Fruit fly (Drosophila melanogaster) whole organism, embryonic: ENCODE data around the gene Shmt.

ENCODE experiments used
- Atf6 ChIP-seq: fragments of 200-800 bp; sonication (Bioruptor generic); IDR thresholded peaks from 2 replicates; pipeline ENCODE4 v1.3.6; 2022; ENCODE audit warnings: missing biosample characterization, missing genetic modification characterization
- Bteb2 ChIP-seq: fragments of 200-800 bp; sonication (Bioruptor generic); optimal IDR thresholded peaks from 2 replicates; lab custom pipeline; 2016; ENCODE audit warnings: missing biosample characterization, missing genetic modification characterization
- CG10979 ChIP-seq: fragments of 200-800 bp; sonication (Bioruptor generic); optimal IDR thresholded peaks from 2 replicates; lab custom pipeline; 2018; ENCODE audit warnings: missing biosample characterization, mild to moderate bottlenecking, missing genetic modification characterization, moderate library complexity
- CG11504 ChIP-seq: fragments of 200-800 bp; sonication (Bioruptor generic); optimal IDR thresholded peaks from 3 replicates; lab custom pipeline; 2019; ENCODE audit warnings: missing biosample characterization, mild to moderate bottlenecking, missing genetic modification characterization, moderate library complexity
- CG11696 ChIP-seq: fragments of 200-800 bp; sonication (Bioruptor generic); IDR thresholded peaks from 2 replicates; pipeline ENCODE4 v1.3.6; 2022; ENCODE audit warnings: missing biosample characterization, missing genetic modification characterization
- CG1233 ChIP-seq: fragments of 200-800 bp; sonication (Bioruptor generic); optimal IDR thresholded peaks from 4 replicates; lab custom pipeline; 2018; ENCODE audit warnings: missing biosample characterization, mild to moderate bottlenecking, missing genetic modification characterization
- CG12391 ChIP-seq: fragments of 200-800 bp; sonication (Bioruptor generic); optimal IDR thresholded peaks from 3 replicates; lab custom pipeline; 2018; ENCODE audit warnings: missing biosample characterization, mild to moderate bottlenecking, missing genetic modification characterization, moderate library complexity
- CG12659 ChIP-seq: fragments of 200-800 bp; sonication (Bioruptor generic); optimal IDR thresholded peaks from 3 replicates; lab custom pipeline; 2017; ENCODE audit warnings: mild to moderate bottlenecking, missing biosample characterization, missing genetic modification reagents, missing genetic modification characterization
- CG12942 ChIP-seq: fragments of 200-800 bp; sonication (Bioruptor generic); optimal IDR thresholded peaks from 3 replicates; lab custom pipeline; 2016; ENCODE audit warnings: missing biosample characterization, missing genetic modification characterization
- CG16779 ChIP-seq: fragments of 200-800 bp; sonication (Bioruptor generic); IDR thresholded peaks from 2 replicates; pipeline ENCODE4 v1.3.6; 2022; ENCODE audit warnings: missing biosample characterization, missing genetic modification characterization
- CG1792 ChIP-seq: fragments of 200-800 bp; sonication (Bioruptor generic); optimal IDR thresholded peaks from 2 replicates; lab custom pipeline; 2016; ENCODE audit warnings: missing biosample characterization, missing genetic modification characterization
- CG2875 ChIP-seq: fragments of 200-800 bp; sonication (Bioruptor generic); optimal IDR thresholded peaks from 2 replicates; lab custom pipeline; 2017; ENCODE audit warnings: missing biosample characterization, mild to moderate bottlenecking, missing genetic modification characterization, missing genetic modification reagents
- CG3847 ChIP-seq: fragments of 200-800 bp; sonication (Bioruptor generic); IDR thresholded peaks from 2 replicates; pipeline ENCODE4 v1.3.6; 2022; ENCODE audit warnings: missing biosample characterization, missing genetic modification characterization
- CG6175 ChIP-seq: fragments of 200-800 bp; sonication (Bioruptor generic); IDR thresholded peaks from 3 replicates; pipeline ENCODE4 v1.3.6; 2022; ENCODE audit warnings: missing biosample characterization, missing genetic modification characterization
- CG6254 ChIP-seq: fragments of 200-800 bp; sonication (Bioruptor generic); optimal IDR thresholded peaks from 3 replicates; lab custom pipeline; 2017; ENCODE audit warnings: mild to moderate bottlenecking, missing biosample characterization, missing genetic modification reagents, missing genetic modification characterization
- CG6689 ChIP-seq: fragments of 200-800 bp; sonication (Bioruptor generic); IDR thresholded peaks from 2 replicates; pipeline ENCODE4 v1.3.6; 2022; ENCODE audit warnings: missing biosample characterization, missing genetic modification characterization
- CG6813 ChIP-seq: fragments of 200-800 bp; sonication (Bioruptor generic); optimal IDR thresholded peaks from 2 replicates; lab custom pipeline; 2017; ENCODE audit warnings: missing biosample characterization, missing genetic modification characterization, mild to moderate bottlenecking, moderate library complexity, missing genetic modification reagents
- CG7357 ChIP-seq: fragments of 200-800 bp; sonication (Bioruptor generic); IDR thresholded peaks from 3 replicates; pipeline ENCODE4 v1.3.6; 2022; ENCODE audit warnings: missing biosample characterization, missing genetic modification characterization
- CG7928 ChIP-seq: fragments of 200-800 bp; sonication (Bioruptor generic); optimal IDR thresholded peaks from 2 replicates; lab custom pipeline; 2017; ENCODE audit warnings: missing biosample characterization, mild to moderate bottlenecking, missing genetic modification characterization
- CG8089 ChIP-seq: fragments of 200-800 bp; sonication (Bioruptor generic); optimal IDR thresholded peaks from 3 replicates; lab custom pipeline; 2016; ENCODE audit warnings: missing biosample characterization, missing genetic modification characterization
- CG8924 ChIP-seq: fragments of 200-800 bp; optimal IDR thresholded peaks from 3 replicates; lab custom pipeline; 2019; ENCODE audit warnings: missing biosample characterization, mild to moderate bottlenecking, missing genetic modification characterization, moderate library complexity
- CG8944 ChIP-seq: fragments of 200-800 bp; sonication (Bioruptor generic); optimal IDR thresholded peaks from 3 replicates; lab custom pipeline; 2016; ENCODE audit warnings: missing biosample characterization, missing genetic modification characterization
- CG9215 ChIP-seq: fragments of 200-800 bp; sonication (Bioruptor generic); IDR thresholded peaks from 2 replicates; pipeline ENCODE4 v1.3.6; 2022; ENCODE audit warnings: missing biosample characterization, missing genetic modification characterization
- CG9437 ChIP-seq: fragments of 200-800 bp; sonication (Bioruptor generic); optimal IDR thresholded peaks from 2 replicates; lab custom pipeline; 2018; ENCODE audit warnings: missing biosample characterization, mild to moderate bottlenecking, missing genetic modification characterization
- CG9609 ChIP-seq: fragments of 200-800 bp; sonication (Bioruptor generic); optimal IDR thresholded peaks from 3 replicates; lab custom pipeline; 2016; ENCODE audit warnings: missing biosample characterization, missing genetic modification characterization
- CG9932 ChIP-seq: fragments of 200-800 bp; sonication (Bioruptor generic); IDR thresholded peaks from 2 replicates; pipeline ENCODE4 v1.3.6; 2022; ENCODE audit warnings: missing biosample characterization, missing genetic modification characterization
- Camta ChIP-seq: fragments of 200-800 bp; sonication (Bioruptor generic); optimal IDR thresholded peaks from 2 replicates; lab custom pipeline; 2016; ENCODE audit warnings: missing biosample characterization, missing genetic modification characterization
- D19A ChIP-seq: fragments of 200-800 bp; optimal IDR thresholded peaks from 3 replicates; lab custom pipeline; 2019; ENCODE audit warnings: missing biosample characterization, mild to moderate bottlenecking, missing genetic modification characterization, moderate library complexity
- Eip74EF ChIP-seq, 2 experiments: fragments of 200-800 bp in 1 of 2; fragments of >200 bp in 1 of 2; sonication (Bioruptor generic) in 1 of 2; optimal IDR thresholded peaks; 2 replicates each; lab custom pipeline; 2017 to 2019; ENCODE audit warnings: missing biosample characterization in 2 of 2, missing genetic modification characterization in 2 of 2, mild to moderate bottlenecking in 1 of 2, moderate library complexity in 1 of 2
- NFAT ChIP-seq: fragments of 200-800 bp; sonication (Bioruptor generic); IDR thresholded peaks from 2 replicates; pipeline ENCODE4 v1.3.6; 2022; ENCODE audit warnings: missing biosample characterization, missing genetic modification characterization
- Nf-YA ChIP-seq: fragments of 200-800 bp; sonication (Bioruptor generic); IDR thresholded peaks from 2 replicates; pipeline ENCODE4 v1.3.6; 2022; ENCODE audit warnings: missing biosample characterization, missing genetic modification characterization
- Opbp ChIP-seq: fragments of 200-800 bp; sonication (Bioruptor generic); IDR thresholded peaks from 3 replicates; pipeline ENCODE4 v1.3.6; 2022; ENCODE audit warnings: missing biosample characterization, missing genetic modification characterization; ENCODE audit not compliant: partially characterized antibody
- ara ChIP-seq: fragments of 200-800 bp; sonication (Bioruptor generic); IDR thresholded peaks from 2 replicates; pipeline ENCODE4 v1.3.6; 2022; ENCODE audit warnings: missing biosample characterization, missing genetic modification characterization
- corto ChIP-seq: fragments of 200-800 bp; sonication (Bioruptor generic); optimal IDR thresholded peaks from 2 replicates; lab custom pipeline; 2016; ENCODE audit warnings: missing biosample characterization, mild to moderate bottlenecking, missing genetic modification characterization, moderate library complexity
- dan ChIP-seq: fragments of 200-800 bp; sonication (Bioruptor generic); IDR thresholded peaks from 2 replicates; pipeline ENCODE4 v1.3.6; 2022; ENCODE audit warnings: missing biosample characterization, missing genetic modification characterization
- eyg ChIP-seq: fragments of 200-800 bp; sonication (Bioruptor generic); optimal IDR thresholded peaks from 3 replicates; lab custom pipeline; 2016; ENCODE audit warnings: missing biosample characterization, missing genetic modification characterization
- ftz-f1 ChIP-seq: fragments of 200-800 bp; sonication (Bioruptor generic); optimal IDR thresholded peaks from 2 replicates; lab custom pipeline; 2016; ENCODE audit warnings: missing biosample characterization, missing genetic modification characterization
- gsb-n ChIP-seq: fragments of 200-800 bp; sonication (Bioruptor generic); optimal IDR thresholded peaks from 3 replicates; lab custom pipeline; 2018; ENCODE audit warnings: missing biosample characterization, mild to moderate bottlenecking, missing genetic modification characterization
- insv ChIP-seq, 2 experiments: fragments of 200-800 bp; sonication (Bioruptor generic); optimal IDR thresholded peaks; 3 replicates each; lab custom pipeline; 2016 to 2018; ENCODE audit warnings: missing biosample characterization in 2 of 2, missing genetic modification characterization in 2 of 2
- jigr1 ChIP-seq: fragments of 200-800 bp; sonication (Bioruptor generic); IDR thresholded peaks from 3 replicates; pipeline ENCODE4 v1.3.6; 2022; ENCODE audit warnings: missing biosample characterization, missing genetic modification characterization
- luna ChIP-seq: fragments of 200-800 bp; sonication (Bioruptor generic); optimal IDR thresholded peaks from 2 replicates; lab custom pipeline; 2016; ENCODE audit warnings: missing biosample characterization, missing genetic modification characterization
- mld ChIP-seq: fragments of 200-800 bp; sonication (Bioruptor generic); IDR thresholded peaks from 3 replicates; pipeline ENCODE4 v1.3.6; 2022; ENCODE audit warnings: missing biosample characterization, missing genetic modification characterization; ENCODE audit not compliant: partially characterized antibody
- nom ChIP-seq: fragments of 200-800 bp; sonication (Bioruptor generic); optimal IDR thresholded peaks from 2 replicates; lab custom pipeline; 2017; ENCODE audit warnings: missing biosample characterization, missing genetic modification characterization, mild to moderate bottlenecking, moderate library complexity, missing genetic modification reagents
- oc ChIP-seq: fragments of 200-800 bp; sonication (Bioruptor generic); optimal IDR thresholded peaks from 2 replicates; lab custom pipeline; 2018; ENCODE audit warnings: missing biosample characterization, mild to moderate bottlenecking, missing genetic modification characterization, moderate library complexity
- phol ChIP-seq: fragments of 200-800 bp; sonication (Bioruptor generic); optimal IDR thresholded peaks from 3 replicates; lab custom pipeline; 2018; ENCODE audit warnings: missing biosample characterization, mild to moderate bottlenecking, missing genetic modification characterization, moderate library complexity
- pros ChIP-seq: fragments of 200-800 bp; sonication (Bioruptor generic); optimal IDR thresholded peaks from 3 replicates; lab custom pipeline; 2019; ENCODE audit warnings: missing biosample characterization, mild to moderate bottlenecking, missing genetic modification characterization, moderate library complexity
- row ChIP-seq: fragments of 200-800 bp; sonication (Bioruptor generic); IDR thresholded peaks from 3 replicates; pipeline ENCODE4 v1.3.6; 2022; ENCODE audit warnings: missing biosample characterization, missing genetic modification characterization
- sens ChIP-seq: fragments of 200-800 bp; sonication (Bioruptor generic); peaks from one replicate; lab custom pipeline; 2016; ENCODE audit warnings: missing biosample characterization, missing genetic modification characterization
- seq ChIP-seq: fragments of 200-800 bp; sonication (Bioruptor generic); IDR thresholded peaks from 2 replicates; pipeline ENCODE4 v1.3.6; 2022; ENCODE audit warnings: missing biosample characterization, missing genetic modification characterization

Shmt gene

DNA sequence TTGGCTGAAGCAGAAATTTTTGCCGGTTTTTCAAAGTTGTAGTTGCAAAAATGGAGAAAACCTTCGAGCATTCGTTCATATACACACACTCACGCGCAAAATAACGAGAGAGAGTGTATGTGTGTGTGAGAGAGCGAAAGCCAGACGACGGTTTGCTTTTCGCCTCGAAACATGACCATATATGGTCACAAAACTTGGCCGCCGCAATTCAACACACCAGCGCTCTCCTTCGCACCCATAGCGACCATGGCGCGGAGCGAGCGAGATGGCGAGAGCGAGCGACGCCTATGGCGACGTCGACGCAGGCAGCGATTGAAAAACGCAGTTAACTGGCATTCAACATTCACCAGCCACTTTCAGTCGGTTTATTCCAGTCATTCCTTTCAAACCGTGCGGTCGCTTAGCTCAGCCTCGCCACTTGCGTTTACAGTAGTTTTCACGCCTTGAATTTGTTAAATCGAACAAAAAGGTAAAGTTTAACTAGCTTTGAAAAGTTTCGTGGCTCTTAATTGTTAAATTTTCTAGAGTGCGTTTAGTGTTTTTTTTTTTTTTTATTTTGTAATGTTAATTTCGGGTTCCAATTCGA, 14.9 kb downstream of the Shmt start (continued):
- TF ChIP-seq ara (GFP tag; lab: Robert Waterston, UW) (peak; percentile 29; the same call in 1 of the 2 replicates), insv (GFP tag; optimal IDR thresholded peaks at IDR 0.05; lab: Kevin White, UChicago) (peak in 1 of 2 experiments; percentile 37), CG9609 (peak; percentile 26), Bteb2 (GFP tag; lab: Kevin White, UChicago) (no peak), Nf-YA (GFP tag; lab: Robert Waterston, UW) (no peak), CG9932 (GFP tag; lab: Robert Waterston, UW) (peak; percentile 64), CG9437 (no peak), Opbp (GFP tag; lab: Robert Waterston, UW) (peak; percentile 40; the same call in 2 of the 3 replicates), Atf6 (GFP tag; lab: Robert Waterston, UW) (peak; percentile 52; the same call in 1 of the 2 replicates), CG3847 (GFP tag; lab: Robert Waterston, UW) (peak; percentile 31), row (GFP tag; lab: Robert Waterston, UW) (peak; percentile 31; the same call in 1 of the 3 replicates), CG8089 (GFP tag; lab: Kevin White, UChicago) (peak; percentile 43), corto (GFP tag; lab: Kevin White, UChicago) (peak; percentile 4), seq (GFP tag; lab: Robert Waterston, UW) (peak; percentile 31; the same call in 1 of the 2 replicates), sens (GFP tag; lab: Kevin White, UChicago) (peak; percentile 92), CG11696 (0 out of 2 replicates have a peak, but pooled peaks have one; percentile 11), jigr1 (GFP tag; lab: Robert Waterston, UW) (no peak), CG6175 (GFP tag; lab: Robert Waterston, UW) (0 out of 3 replicates have a peak, but pooled peaks have one; percentile 47), CG8924 (peak; percentile 24), CG2875 (GFP tag; lab: Kevin White, UChicago) (peak; percentile 51), nom (GFP tag; lab: Kevin White, UChicago) (peak; percentile 80), gsb-n (tag; lab: Kevin White, UChicago) (peak; percentile 47), phol (tag; lab: Kevin White, UChicago) (peak; percentile 62), CG6813 (GFP tag; lab: Kevin White, UChicago) (peak; percentile 45), CG6254 (peak; percentile 13), oc (tag; lab: Kevin White, UChicago) (peak; percentile 17), CG16779 (GFP tag; lab: Robert Waterston, UW) (peak; percentile 58; the same call in 1 of the 2 replicates), Camta (no peak), CG7357 (GFP tag; lab: Robert Waterston, UW) (no peak), pros (GFP tag; lab: Kevin White, UChicago) (peak; percentile 44), CG11504 (tag; lab: Kevin White, UChicago) (peak; percentile 24), CG12391 (tag; lab: Kevin White, UChicago) (peak; percentile 18), CG12659 (GFP tag; lab: Kevin White, UChicago) (peak; percentile 34), mld (GFP tag; lab: Robert Waterston, UW) (no peak), CG8944 (peak; percentile 0), dan (GFP tag; lab: Robert Waterston, UW) (no peak), Eip74EF (GFP tag; optimal IDR thresholded peaks at IDR 0.05; lab: Kevin White, UChicago) (peak in 1 of 2 experiments; percentile 15), NFAT (GFP tag; lab: Robert Waterston, UW) (peak; percentile 32; the same call in 1 of the 2 replicates), eyg (peak; percentile 13), CG6689 (no peak), CG12942 (no peak), CG9215 (GFP tag; lab: Robert Waterston, UW) (peak; percentile 34; the same call in 1 of the 2 replicates), CG1233 (GFP tag; lab: Kevin White, UChicago) (no peak), D19A (tag; lab: Kevin White, UChicago) (peak; percentile 17), luna (GFP tag; lab: Kevin White, UChicago) (no peak), CG7928 (no peak), CG10979 (tag; lab: Kevin White, UChicago) (peak; percentile 22), ftz-f1 (GFP tag; lab: Kevin White, UChicago) (peak; percentile 86), CG1792 (GFP tag; lab: Kevin White, UChicago) (no peak)
